Worm (Caenorhabditis elegans): ENCODE measurements around the gene pkhm-2.

DNA sequence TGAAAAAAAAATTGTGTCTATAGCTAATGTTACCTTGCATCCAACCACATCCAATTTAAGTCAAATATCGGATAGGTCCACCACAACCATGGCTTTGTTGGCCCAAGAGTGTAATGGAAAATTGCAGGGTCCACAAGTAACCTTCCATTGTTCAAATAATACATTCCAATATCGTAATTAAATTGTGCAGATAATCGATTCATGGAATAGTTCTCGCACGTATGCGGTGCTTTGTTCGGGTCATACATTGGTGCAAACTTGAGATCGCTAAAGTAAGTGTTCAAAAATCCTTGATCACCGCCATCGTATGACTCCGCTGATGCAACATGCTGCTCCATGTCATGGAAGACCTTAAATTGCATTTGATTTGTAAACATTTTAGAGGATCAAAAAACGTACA lies 18.1 kb downstream of the pkhm-2 start:
- no peak for TF ChIP-seq lin-13 (GFP tag; optimal IDR thresholded peaks at IDR 0.05)
- TF ChIP-seq nhr-77 (tag; optimal IDR thresholded peaks at IDR 0.05), result no peak
- TF ChIP-seq nhr-28 (tag; optimal IDR thresholded peaks at IDR 0.05), result no peak
- TF ChIP-seq lin-15B (tag; optimal IDR thresholded peaks at IDR 0.05), result no peak
- TF ChIP-seq skn-1 (tag; optimal IDR thresholded peaks at IDR 0.05), result no peak
- no peak for TF ChIP-seq fkh-10 (GFP tag; optimal IDR thresholded peaks at IDR 0.05)
- TF ChIP-seq nhr-10 (tag; optimal IDR thresholded peaks at IDR 0.05), result no peak
- no peak for TF ChIP-seq gei-8 (GFP tag; optimal IDR thresholded peaks at IDR 0.05)
- TF ChIP-seq hif-1 (tag; optimal IDR thresholded peaks at IDR 0.05), result no peak
- TF ChIP-seq lin-29 (GFP tag; IDR thresholded peaks at IDR 0.05), result no peak
- no peak for TF ChIP-seq nhr-11 (tag; optimal IDR thresholded peaks at IDR 0.05)
- TF ChIP-seq pqm-1 (tag; optimal IDR thresholded peaks at IDR 0.05), result no peak
